Fruit fly (Drosophila melanogaster) whole organism, pupa: ENCODE results near the gene Atg17.

Experiments used
- CG10348 ChIP-seq: fragments of 200-800 bp; sonication (Bioruptor generic); IDR thresholded peaks from 2 replicates; pipeline ENCODE4 v1.3.6; 2022; ENCODE audit warnings: missing biosample characterization, missing genetic modification characterization
- CG12605 ChIP-seq: fragments of 200-800 bp; sonication (Bioruptor generic); IDR thresholded peaks from 2 replicates; pipeline ENCODE4 v1.3.6; 2022; ENCODE audit warnings: missing biosample characterization, missing genetic modification characterization
- CG13204 ChIP-seq: fragments of 200-800 bp; sonication (Bioruptor generic); optimal IDR thresholded peaks from 2 replicates; lab custom pipeline; 2018; ENCODE audit warnings: missing biosample characterization, mild to moderate bottlenecking, missing genetic modification characterization, moderate library complexity
- CG14655 ChIP-seq: fragments of 200-800 bp; sonication (Bioruptor generic); optimal IDR thresholded peaks from 3 replicates; lab custom pipeline; 2017; ENCODE audit warnings: mild to moderate bottlenecking, missing biosample characterization, missing genetic modification reagents, missing genetic modification characterization
- CG15710 ChIP-seq: fragments of 200-800 bp; sonication (Bioruptor generic); optimal IDR thresholded peaks from 2 replicates; lab custom pipeline; 2018; ENCODE audit warnings: missing biosample characterization, mild to moderate bottlenecking, missing genetic modification characterization, moderate library complexity
- CG17806 ChIP-seq: fragments of 200-800 bp; sonication (Bioruptor generic); optimal IDR thresholded peaks from 2 replicates; lab custom pipeline; 2018; ENCODE audit warnings: missing biosample characterization, mild to moderate bottlenecking, missing genetic modification characterization, moderate library complexity
- CG32121 ChIP-seq: fragments of 200-800 bp; sonication (Bioruptor generic); IDR thresholded peaks from 2 replicates; pipeline ENCODE4 v1.3.6; 2022; ENCODE audit warnings: missing biosample characterization, missing genetic modification characterization
- CG34367 ChIP-seq: fragments of 200-800 bp; sonication (Bioruptor generic); optimal IDR thresholded peaks from 2 replicates; lab custom pipeline; 2018; ENCODE audit warnings: missing biosample characterization, mild to moderate bottlenecking, missing genetic modification characterization
- CG4496 ChIP-seq: fragments of 200-800 bp; sonication (Bioruptor generic); IDR thresholded peaks from 3 replicates; pipeline ENCODE4 v1.3.6; 2022; ENCODE audit warnings: missing biosample characterization, missing genetic modification characterization
- CG8159 ChIP-seq: fragments of 200-800 bp; sonication (Bioruptor generic); optimal IDR thresholded peaks from 3 replicates; lab custom pipeline; 2018; ENCODE audit warnings: missing biosample characterization, mild to moderate bottlenecking, missing genetic modification characterization, moderate library complexity
- CG8301 ChIP-seq: fragments of 200-800 bp; sonication (Bioruptor generic); optimal IDR thresholded peaks from 2 replicates; lab custom pipeline; 2018; ENCODE audit warnings: missing biosample characterization, mild to moderate bottlenecking, missing genetic modification characterization
- CG9948 ChIP-seq: fragments of 200-800 bp; sonication (Bioruptor generic); optimal IDR thresholded peaks from 2 replicates; lab custom pipeline; 2018; ENCODE audit warnings: missing biosample characterization, mild to moderate bottlenecking, missing genetic modification characterization, moderate library complexity
- D1 ChIP-seq: fragments of 200-800 bp; sonication (Bioruptor generic); optimal IDR thresholded peaks from 2 replicates; lab custom pipeline; 2018; ENCODE audit warnings: missing biosample characterization, mild to moderate bottlenecking, missing genetic modification characterization, moderate library complexity
- EcR ChIP-seq: fragments of 200-800 bp; sonication (Bioruptor generic); optimal IDR thresholded peaks from 3 replicates; lab custom pipeline; 2019; ENCODE audit warnings: missing biosample characterization, missing genetic modification characterization, mild to moderate bottlenecking, moderate library complexity, missing genetic modification reagents
- Ets98B ChIP-seq: fragments of 200-800 bp; sonication (Bioruptor generic); IDR thresholded peaks from 2 replicates; pipeline ENCODE4 v1.3.6; 2022; ENCODE audit warnings: missing biosample characterization, missing genetic modification characterization
- Pif1A ChIP-seq: fragments of 200-800 bp; sonication (Bioruptor generic); optimal IDR thresholded peaks from 3 replicates; lab custom pipeline; 2016; ENCODE audit warnings: missing biosample characterization, missing genetic modification characterization
- Pif1B ChIP-seq: fragments of 200-800 bp; sonication (Bioruptor generic); optimal IDR thresholded peaks from 3 replicates; lab custom pipeline; 2016; ENCODE audit warnings: missing biosample characterization, missing genetic modification characterization
- Snoo ChIP-seq: fragments of 200-800 bp; sonication (Bioruptor generic); optimal IDR thresholded peaks from 3 replicates; lab custom pipeline; 2017; ENCODE audit warnings: missing biosample characterization, mild to moderate bottlenecking, missing genetic modification characterization, inconsistent platforms
- fd96Ca ChIP-seq: fragments of 200-800 bp; sonication (Bioruptor generic); IDR thresholded peaks from 3 replicates; pipeline ENCODE4 v1.3.6; 2022; ENCODE audit warnings: missing biosample characterization, missing genetic modification characterization
- gl ChIP-seq: fragments of 200-800 bp; sonication (Bioruptor generic); optimal IDR thresholded peaks from 2 replicates; lab custom pipeline; 2018; ENCODE audit warnings: missing biosample characterization, mild to moderate bottlenecking, missing genetic modification characterization
- rn ChIP-seq: fragments of 200-800 bp; sonication (Bioruptor generic); IDR thresholded peaks from 2 replicates; pipeline ENCODE4 v1.3.6; 2022; ENCODE audit warnings: missing biosample characterization, missing genetic modification characterization

The Atg17 gene

DNA sequence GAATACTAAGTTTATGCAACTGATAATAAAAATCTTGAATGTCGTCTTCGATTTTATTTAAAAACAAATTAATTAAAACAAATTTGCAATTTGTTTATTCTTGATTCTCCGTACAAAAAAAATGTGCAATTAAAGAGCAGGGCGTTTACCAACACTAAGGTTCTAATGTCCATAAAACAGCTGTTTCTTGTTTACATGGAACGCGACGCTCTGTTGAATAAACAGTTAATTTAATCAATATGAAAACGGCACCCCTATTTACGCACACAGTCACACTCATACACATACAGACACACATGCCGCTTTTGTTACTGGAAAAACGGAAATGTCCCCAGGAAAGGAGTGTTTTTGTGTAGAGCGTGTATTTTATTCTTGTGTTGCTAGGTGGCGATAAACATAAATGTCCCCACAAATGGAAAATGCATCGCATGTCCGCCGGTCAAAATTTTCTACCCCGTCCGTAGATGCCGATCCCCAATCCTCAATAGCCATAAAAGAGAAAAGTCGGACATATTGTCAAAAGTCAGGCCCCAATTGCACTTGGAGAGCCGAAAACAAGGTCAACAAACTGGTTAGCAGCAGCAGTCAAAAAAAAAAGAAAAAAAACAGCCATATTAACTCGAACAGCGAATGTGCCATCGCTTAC, 46.4 kb upstream of the Atg17 start:
- TF ChIP-seq Pif1B (GFP tag; lab: Kevin White, UChicago) (peak; percentile 38), Pif1A (GFP tag; lab: Kevin White, UChicago) (peak; percentile 21), EcR (GFP tag; lab: Kevin White, UChicago) (peak; percentile 25), CG14655 (GFP tag; lab: Kevin White, UChicago) (no peak), gl (tag; lab: Kevin White, UChicago) (peak; percentile 27), CG34367 (tag; lab: Kevin White, UChicago) (no peak), D1 (tag; lab: Kevin White, UChicago) (no peak), CG8159 (tag; lab: Kevin White, UChicago) (no peak), CG15710 (tag; lab: Kevin White, UChicago) (no peak), rn (GFP tag; lab: Robert Waterston, UW) (no peak)
- TF ChIP-seq, all 21 proteins: peak for 4

DNA sequence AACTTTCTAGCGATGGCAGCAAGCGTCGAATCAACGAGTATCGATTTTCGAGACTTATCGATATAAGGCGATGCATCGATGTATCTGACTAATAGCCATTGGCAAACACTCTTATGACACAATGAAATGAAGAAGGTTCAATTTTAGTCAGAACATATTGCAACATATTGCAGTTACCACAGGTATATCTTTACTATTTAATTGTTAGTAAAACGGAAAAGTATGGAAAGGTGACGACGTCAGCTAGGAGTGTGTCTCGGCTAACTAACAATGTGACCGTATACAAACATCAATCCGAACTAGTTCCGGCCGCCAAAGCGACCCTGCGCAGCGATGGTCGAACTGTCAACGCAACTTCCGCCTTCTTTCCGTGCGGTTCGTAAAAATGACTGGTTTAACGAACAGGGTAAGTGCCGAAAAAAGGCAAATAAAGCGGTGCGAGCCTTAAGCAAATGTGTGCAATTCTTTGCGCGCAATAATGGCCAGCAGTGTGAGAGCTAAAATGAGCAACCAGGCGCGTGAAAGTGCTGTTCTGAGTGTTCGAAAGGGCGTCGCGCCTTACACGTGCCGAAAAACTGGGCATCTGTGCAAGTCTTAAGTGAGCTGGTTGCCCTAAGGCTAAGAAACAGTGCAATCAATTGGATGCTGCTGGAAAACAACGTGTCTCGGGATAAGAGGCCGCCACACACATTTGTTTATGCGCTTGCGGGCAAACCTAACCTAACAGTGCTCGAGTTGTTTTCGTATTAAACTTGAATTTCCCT, 45.2 kb upstream of the Atg17 start, which contains the start of the genes Dph4, Spec2 and RpL13A:
Gene Dph4 (minus strand): TSS at position 11 of the 764 bp plus-strand sequence.
Gene Spec2 (minus strand): TSS at position 11 of the 764 bp plus-strand sequence.
Gene RpL13A (plus strand): TSS at position 360 of the 764 bp plus-strand sequence.
- TF ChIP-seq CG13204 (no peak), CG12605 (no peak), gl (tag; lab: Kevin White, UChicago) (peak; percentile 72), CG8301 (peak; percentile 42), CG32121 (GFP tag; lab: Robert Waterston, UW) (no peak), rn (GFP tag; lab: Robert Waterston, UW) (no peak), CG4496 (no peak), D1 (tag; lab: Kevin White, UChicago) (no peak), CG15710 (tag; lab: Kevin White, UChicago) (peak; percentile 63), Snoo (tag; lab: Kevin White, UChicago) (peak; percentile 94), Pif1B (GFP tag; lab: Kevin White, UChicago) (no peak), CG17806 (peak; percentile 34), CG14655 (GFP tag; lab: Kevin White, UChicago) (no peak), EcR (GFP tag; lab: Kevin White, UChicago) (no peak), CG9948 (tag; lab: Kevin White, UChicago) (peak; percentile 22), CG34367 (tag; lab: Kevin White, UChicago) (peak; percentile 83)

DNA sequence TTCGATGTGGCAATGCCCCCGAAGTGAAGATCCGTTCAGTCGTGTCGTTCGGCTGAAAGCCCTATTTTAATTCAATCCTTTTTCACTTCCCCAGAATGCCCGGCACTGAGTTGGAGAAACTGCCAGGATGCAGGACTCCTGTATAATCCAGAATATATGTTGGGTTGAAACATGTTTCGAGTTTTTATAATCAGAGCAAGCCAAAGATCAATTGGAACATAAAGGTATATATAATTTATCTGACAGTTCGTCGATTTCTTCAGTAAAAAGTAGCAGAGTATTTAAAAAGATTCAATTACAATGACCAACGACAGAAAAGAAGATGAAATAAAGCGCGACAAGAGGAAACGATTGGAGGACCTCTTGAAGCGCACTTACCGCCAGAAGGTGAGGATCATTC, 42.0 kb upstream of the Atg17 start, which contains the start of gene CG31551:
Gene CG31551 (plus strand): TSS at position 301 of the 400 bp plus-strand sequence.
- TF ChIP-seq Ets98B (GFP tag; lab: Robert Waterston, UW) (no peak), rn (GFP tag; lab: Robert Waterston, UW) (no peak), CG10348 (GFP tag; lab: Robert Waterston, UW) (no peak), CG17806 (no peak), CG9948 (tag; lab: Kevin White, UChicago) (no peak), CG15710 (tag; lab: Kevin White, UChicago) (no peak), fd96Ca (no peak), CG8301 (no peak), CG14655 (GFP tag; lab: Kevin White, UChicago) (no peak), Snoo (tag; lab: Kevin White, UChicago) (no peak), EcR (GFP tag; lab: Kevin White, UChicago) (no peak), gl (tag; lab: Kevin White, UChicago) (no peak), Pif1B (GFP tag; lab: Kevin White, UChicago) (no peak), CG13204 (no peak), Pif1A (GFP tag; lab: Kevin White, UChicago) (no peak)

DNA sequence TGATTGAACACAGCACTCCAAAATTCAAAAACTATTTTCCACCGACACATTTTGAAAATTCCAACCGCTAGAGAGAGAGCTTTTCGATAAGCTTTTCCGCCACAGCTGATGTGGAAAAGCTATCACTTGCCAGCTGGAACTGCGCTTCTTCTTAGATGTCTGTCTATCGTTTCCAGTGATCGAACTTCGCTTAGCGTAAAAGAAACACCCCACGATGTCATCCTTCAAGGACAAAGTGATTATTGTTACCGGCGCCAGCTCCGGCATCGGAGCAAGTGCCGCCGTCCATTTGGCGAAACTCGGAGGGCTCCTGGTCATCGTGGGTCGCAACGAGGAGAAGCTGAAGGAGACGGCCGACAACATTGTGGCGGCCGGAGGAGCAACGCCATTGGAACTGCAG, 37.3 kb upstream of the Atg17 start, which contains the start of gene CG31549:
Gene CG31549 (plus strand): TSS at position 11 of the 400 bp plus-strand sequence.
- TF ChIP-seq CG15710 (tag; lab: Kevin White, UChicago) (no peak), CG14655 (GFP tag; lab: Kevin White, UChicago) (no peak), EcR (GFP tag; lab: Kevin White, UChicago) (no peak), CG34367 (tag; lab: Kevin White, UChicago) (no peak), D1 (tag; lab: Kevin White, UChicago) (no peak), Ets98B (GFP tag; lab: Robert Waterston, UW) (no peak), CG4496 (no peak), CG13204 (no peak), rn (GFP tag; lab: Robert Waterston, UW) (no peak), fd96Ca (no peak)
- TF ChIP-seq, all 21 proteins: peak for 0

DNA sequence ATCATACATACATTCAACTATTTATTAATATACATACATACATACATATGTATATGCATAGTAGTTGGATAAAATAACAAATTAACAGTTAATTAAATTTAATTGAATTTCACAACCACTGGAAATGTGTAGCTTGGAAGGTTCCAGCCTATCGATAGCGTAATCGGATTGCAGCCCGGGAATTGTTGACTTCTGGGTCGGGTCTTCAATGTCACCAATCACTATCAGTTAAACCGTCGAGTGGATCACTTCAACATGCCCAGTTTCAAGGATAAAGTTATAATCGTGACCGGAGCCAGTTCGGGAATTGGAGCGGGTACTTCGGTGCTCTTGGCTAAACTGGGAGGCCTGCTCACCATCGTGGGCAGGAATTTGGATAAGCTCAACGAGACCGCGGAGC, 36.1 kb upstream of the Atg17 start, which contains the start of gene CG12171:
Gene CG12171 (plus strand): TSS at position 191 of the 400 bp plus-strand sequence.
- TF ChIP-seq CG17806 (no peak), CG34367 (tag; lab: Kevin White, UChicago) (no peak), EcR (GFP tag; lab: Kevin White, UChicago) (peak; percentile 18), Pif1A (GFP tag; lab: Kevin White, UChicago) (no peak), Ets98B (GFP tag; lab: Robert Waterston, UW) (no peak), gl (tag; lab: Kevin White, UChicago) (no peak), CG8159 (tag; lab: Kevin White, UChicago) (no peak), CG13204 (no peak)
